Fruit fly (Drosophila melanogaster) whole organism, wandering third instar larva: Measurements from ENCODE around the gene Ccdc39.

Source experiments
- h ChIP-seq: fragments of 200-800 bp; sonication (Bioruptor generic); optimal IDR thresholded peaks from 3 replicates; lab custom pipeline; 2016; ENCODE audit warnings: missing biosample characterization, mild to moderate bottlenecking, missing genetic modification characterization
- psq ChIP-seq: fragments of 200-800 bp; sonication (Bioruptor generic); optimal IDR thresholded peaks from 3 replicates; lab custom pipeline; 2017; ENCODE audit warnings: missing biosample characterization, mild to moderate bottlenecking, missing genetic modification characterization, moderate library complexity

DNA sequence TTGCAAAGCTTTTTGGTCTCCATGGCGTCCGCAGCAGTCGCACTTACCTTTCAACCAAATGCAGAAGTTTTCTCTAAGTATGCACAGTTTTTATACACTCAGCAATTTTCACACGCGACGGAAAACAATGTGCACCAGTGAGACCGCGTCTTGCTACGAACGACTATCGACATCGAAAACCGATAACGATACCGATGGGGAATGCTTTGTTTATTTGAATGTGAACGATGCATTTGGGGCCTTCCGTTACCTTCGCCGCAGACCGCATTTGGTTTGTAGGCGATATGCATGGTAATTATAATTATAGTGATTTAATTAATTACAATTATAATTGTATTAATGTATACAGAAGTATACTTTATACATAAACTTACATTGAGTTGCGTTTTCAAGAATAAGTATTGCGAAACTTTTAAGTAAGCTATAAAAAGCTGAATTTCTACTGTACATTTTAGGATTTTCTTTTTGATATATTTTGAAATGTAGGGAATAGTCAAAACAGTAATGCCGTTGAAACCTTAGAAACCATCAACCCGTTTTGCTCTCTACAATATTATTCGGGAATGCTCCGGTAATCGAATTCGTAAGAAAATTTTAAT, 27.5 kb upstream of the Ccdc39 start, which contains the start of the genes Hus1-like and ctrip:
- TF ChIP-seq psq (no peak), h (GFP tag; lab: Kevin White, UChicago) (peak; percentile 35)
